Fruit fly (Drosophila melanogaster) whole organism: ENCODE data around the gene CG10628.

ENCODE experiments used
- CG8478 ChIP-seq: fragments of >200 bp; optimal IDR thresholded peaks from 2 replicates; lab custom pipeline; 2018; ENCODE audit warnings: inconsistent platforms
- Dll ChIP-seq: fragments of >200 bp; optimal IDR thresholded peaks from 2 replicates; lab custom pipeline; 2017
- EcR ChIP-seq, 2 experiments: fragments of >200 bp; optimal IDR thresholded peaks; 2 replicates each; lab custom pipeline; 2017; ENCODE audit warnings: missing biosample characterization in 2 of 2, missing genetic modification characterization in 2 of 2, missing genetic modification reagents in 2 of 2
- pan ChIP-seq: fragments of >200 bp; optimal IDR thresholded peaks from 2 replicates; lab custom pipeline; 2017
- psq ChIP-seq: fragments of >200 bp; optimal IDR thresholded peaks from 2 replicates; lab custom pipeline; 2017
- usp ChIP-seq: fragments of >200 bp; optimal IDR thresholded peaks from 2 replicates; lab custom pipeline; 2017; ENCODE audit warnings: missing biosample characterization, missing genetic modification characterization, mixed read lengths

CG10628 gene

DNA sequence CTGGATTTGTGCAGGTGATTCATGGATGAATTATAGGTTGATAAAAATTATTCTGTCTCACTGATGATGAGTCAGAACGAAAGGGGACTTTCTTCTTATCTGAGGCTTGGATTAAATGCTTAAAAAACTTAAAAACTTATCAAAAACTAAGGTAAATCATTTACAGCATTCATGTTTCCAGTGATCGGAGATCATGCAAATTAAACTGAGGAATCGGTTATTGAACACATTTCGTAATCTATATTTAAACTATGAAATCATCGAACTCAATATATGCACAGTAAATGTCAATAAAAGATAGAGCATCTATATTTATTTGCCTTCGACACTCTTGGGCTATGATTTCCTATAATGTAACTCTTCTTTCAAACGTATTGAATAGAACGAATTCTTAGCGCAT is 29.5 kb upstream of the CG10628 start:
- TF ChIP-seq psq (no peak), Dll (lab: Kevin White, UChicago) (no peak), usp (no peak), pan (lab: Kevin White, UChicago) (no peak), CG8478 (lab: Kevin White, UChicago) (no peak)

DNA sequence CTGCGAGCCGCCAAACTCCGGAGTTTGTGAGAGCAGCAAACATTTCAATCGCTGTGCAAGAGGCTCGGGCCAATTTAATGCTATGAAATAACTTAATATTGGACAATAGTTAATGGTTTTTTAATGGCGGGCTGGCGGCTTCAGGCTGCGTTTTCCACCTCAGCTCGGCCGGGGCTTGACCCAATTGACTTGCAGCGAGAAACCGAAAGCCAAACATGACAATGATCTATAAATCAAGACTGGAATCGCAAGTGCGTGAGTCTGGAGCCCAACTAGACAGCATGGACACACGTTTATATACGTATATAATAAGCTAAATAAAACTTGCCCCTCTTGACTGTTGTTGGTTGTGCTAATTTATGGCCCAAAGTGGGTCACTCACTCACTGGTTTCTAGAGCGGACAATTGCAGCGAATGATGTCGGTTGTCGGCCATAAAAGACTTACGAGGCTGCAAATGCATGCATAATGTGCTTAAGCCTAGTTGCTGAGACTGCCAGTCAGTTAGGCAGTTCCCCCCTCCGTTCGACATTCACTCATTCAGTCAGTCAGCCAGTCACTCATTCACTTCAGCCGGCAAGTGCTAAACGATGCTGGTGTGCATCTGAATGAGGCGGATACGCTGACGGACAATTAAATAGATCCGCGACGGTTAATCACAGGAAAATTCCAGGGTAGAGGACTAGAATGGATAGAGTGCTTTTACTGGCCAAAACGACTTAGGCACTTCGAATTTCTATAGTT is 26.6 kb upstream of the CG10628 start:
- TF ChIP-seq CG8478 (lab: Kevin White, UChicago) (no peak), usp (no peak), pan (lab: Kevin White, UChicago) (no peak), Dll (lab: Kevin White, UChicago) (no peak), EcR (GFP tag; optimal IDR thresholded peaks at IDR 0.05; lab: Kevin White, UChicago) (no peak), psq (no peak)

DNA sequence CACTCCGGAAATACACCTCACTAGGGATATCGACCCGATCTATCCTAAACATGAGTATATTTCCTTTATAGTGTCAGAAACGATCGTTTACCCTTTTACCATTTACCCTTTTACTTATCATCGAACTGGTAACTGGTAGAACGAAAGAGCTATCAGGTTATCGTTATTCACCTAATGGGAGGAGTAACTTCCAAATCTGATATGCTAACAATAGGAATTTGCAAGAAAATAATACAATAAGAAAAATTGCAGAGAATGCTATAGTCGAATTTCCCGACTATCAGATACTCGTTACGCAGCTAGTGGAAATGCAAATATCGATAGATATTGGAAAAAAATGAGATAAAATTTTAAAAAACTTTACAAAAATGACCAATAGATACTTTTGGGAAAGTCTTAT is 15.9 kb upstream of the CG10628 start:
- TF ChIP-seq usp (no peak), CG8478 (lab: Kevin White, UChicago) (no peak), EcR (GFP tag; optimal IDR thresholded peaks at IDR 0.05; lab: Kevin White, UChicago) (no peak), pan (lab: Kevin White, UChicago) (no peak), Dll (lab: Kevin White, UChicago) (no peak), psq (no peak)

DNA sequence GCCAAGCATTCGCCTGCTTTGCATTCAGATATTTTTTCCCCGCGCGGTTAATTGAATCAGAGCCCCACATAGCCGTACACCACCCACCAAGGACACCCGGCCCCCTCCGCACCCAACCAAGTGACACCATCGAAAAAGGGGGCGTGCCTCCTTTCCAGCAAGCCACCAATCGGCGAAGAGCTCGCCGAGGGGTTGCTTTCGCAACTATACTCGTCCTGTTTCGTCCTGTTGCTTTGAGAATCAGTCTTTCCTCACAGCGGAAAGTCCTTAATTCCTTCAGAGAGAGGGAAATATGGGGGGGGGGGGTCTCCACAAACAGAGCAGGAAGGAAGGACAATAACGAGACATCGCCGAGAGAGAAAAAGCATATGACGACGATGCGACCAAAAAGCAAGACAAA is 11.3 kb upstream of the CG10628 start:
- TF ChIP-seq psq (no peak), CG8478 (lab: Kevin White, UChicago) (no peak), pan (lab: Kevin White, UChicago) (no peak), EcR (GFP tag; optimal IDR thresholded peaks at IDR 0.05; lab: Kevin White, UChicago) (no peak), usp (no peak), Dll (lab: Kevin White, UChicago) (no peak)

DNA sequence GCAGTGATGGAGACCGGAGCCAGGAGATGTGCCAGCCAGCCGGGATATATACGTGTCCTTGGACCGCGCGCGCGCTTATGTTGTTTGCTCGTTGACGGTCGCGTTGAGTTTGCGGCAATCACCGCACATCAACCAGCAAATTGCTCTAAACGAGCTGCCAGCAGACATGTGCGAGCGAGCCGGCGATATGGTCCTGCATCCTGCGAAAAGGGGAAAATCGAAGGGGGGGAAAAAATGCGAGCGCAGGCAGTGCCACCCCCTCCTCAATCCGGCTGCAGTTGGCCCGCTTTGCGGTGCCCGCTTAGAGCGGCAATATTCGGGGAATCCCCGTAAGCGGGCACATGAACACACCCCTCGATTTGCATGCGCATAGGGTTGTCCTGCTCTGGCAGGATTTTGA is 10.6 kb upstream of the CG10628 start, which contains the start of gene bsh:
Gene bsh (minus strand): TSS at position 101 of the 400 bp plus-strand sequence.
- TF ChIP-seq CG8478 (lab: Kevin White, UChicago) = no peak
- TF ChIP-seq psq = no peak
- TF ChIP-seq EcR (GFP tag; optimal IDR thresholded peaks at IDR 0.05; lab: Kevin White, UChicago) = no peak
- no peak for TF ChIP-seq Dll (lab: Kevin White, UChicago)
- no peak for TF ChIP-seq pan (lab: Kevin White, UChicago)
- no peak for TF ChIP-seq usp

DNA sequence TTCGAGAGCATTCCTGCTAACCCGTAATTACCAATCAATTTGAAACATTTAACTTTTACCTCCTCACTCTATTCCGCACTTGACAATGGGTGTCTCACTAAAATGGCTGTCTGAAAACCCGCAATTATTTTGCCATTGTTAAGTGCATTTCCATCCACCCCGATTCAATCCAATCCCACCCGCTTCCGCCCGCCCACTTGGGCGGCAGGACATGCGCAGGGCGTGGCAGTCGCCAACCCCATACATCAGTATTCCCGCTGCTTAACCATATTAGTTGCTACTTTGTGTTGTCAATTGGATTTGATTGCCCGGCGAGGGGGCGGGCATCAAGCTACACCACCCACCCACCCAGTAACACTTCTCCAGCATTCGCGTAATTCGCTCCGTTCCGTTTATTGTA is 7.0 kb upstream of the CG10628 start:
- TF ChIP-seq usp (no peak), Dll (lab: Kevin White, UChicago) (no peak), psq (no peak), EcR (GFP tag; optimal IDR thresholded peaks at IDR 0.05; lab: Kevin White, UChicago) (no peak), pan (lab: Kevin White, UChicago) (no peak), CG8478 (lab: Kevin White, UChicago) (no peak)

DNA sequence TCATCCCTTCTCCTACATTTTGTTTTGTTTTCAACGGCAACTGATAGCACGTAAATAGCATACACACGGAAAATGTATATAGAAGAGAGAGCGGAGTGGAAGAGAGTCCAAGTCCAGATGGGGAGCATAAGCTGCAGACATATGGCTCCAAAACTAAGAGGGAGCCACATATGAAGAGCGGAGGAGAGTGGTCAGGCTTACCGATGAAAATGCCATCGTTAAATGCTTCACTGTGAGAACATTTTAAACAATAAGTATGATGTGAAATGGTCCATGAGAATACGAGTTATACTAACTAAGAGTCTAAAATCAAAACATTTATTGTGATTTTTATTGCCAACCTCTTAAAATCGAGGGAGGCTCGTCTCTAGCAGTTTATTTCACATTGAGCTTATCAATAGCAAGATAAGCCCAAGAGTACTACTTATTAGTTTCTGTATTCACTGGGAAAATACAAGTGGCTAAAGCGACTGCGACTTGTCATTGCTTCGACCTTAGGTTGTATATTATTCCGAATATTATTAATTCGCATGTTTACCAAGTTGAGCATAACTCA is 6.2 kb upstream of the CG10628 start:
- TF ChIP-seq pan (lab: Kevin White, UChicago) = no peak
- no peak for TF ChIP-seq CG8478 (lab: Kevin White, UChicago)
- TF ChIP-seq psq = no peak
- TF ChIP-seq Dll (lab: Kevin White, UChicago) = no peak
- TF ChIP-seq usp = no peak
- no peak for TF ChIP-seq EcR (GFP tag; optimal IDR thresholded peaks at IDR 0.05; lab: Kevin White, UChicago)

DNA sequence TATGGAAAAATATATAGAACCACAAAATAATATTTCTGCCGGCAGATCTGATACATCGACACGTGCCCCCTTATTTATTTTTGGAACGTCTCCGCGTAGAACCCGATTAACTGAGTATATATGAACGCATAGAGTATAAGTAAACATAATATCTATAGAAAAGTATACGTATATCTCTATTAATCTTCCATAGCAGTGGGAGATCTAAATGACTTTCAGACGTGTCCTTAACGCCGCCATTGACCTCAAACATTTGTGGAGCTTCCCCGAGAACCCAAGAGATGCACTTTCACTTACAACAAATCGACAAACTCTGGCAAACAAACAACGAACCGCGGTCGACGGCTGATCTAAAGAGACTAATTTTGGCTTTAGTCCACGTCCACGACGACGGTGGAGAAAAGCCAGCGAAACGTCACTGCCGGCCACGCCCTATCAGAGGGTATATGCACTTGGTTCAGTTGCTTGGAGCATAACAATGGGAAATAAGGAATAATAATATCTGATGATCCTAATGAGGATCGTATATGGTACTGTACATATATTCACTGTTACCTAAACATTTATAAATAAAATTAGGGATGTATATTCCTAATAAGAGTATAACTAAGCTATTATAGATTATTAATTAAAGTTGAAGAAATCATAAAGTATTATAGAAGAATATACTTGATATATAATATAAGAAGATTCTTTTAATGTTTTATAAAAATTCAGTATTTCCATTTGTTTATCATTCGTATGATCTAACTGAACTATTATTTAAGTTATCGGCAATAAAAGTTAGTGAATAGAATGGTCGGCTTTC is 5.6 kb upstream of the CG10628 start, which contains the start of gene fbp:
Gene fbp (minus strand): TSS at position 364 of the 808 bp plus-strand sequence.
- TF ChIP-seq psq (no peak), CG8478 (lab: Kevin White, UChicago) (no peak)

DNA sequence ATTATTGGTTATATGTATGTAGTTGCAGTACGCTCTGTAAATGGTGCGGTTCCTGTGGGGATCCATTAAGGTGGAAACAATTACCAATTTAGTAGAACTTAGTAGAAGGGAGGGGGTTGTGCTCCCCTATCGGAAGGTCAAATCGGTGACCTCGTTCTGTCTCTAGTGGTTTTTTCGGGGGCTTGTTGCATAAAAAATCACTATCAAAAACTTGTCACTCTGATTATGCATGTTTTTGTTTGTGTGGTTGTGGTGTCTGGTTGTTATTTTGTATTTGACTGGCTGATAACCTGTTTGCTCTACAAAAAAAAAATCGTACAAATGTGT is 5.0 kb upstream of the CG10628 start:
- no peak for TF ChIP-seq psq
- no peak for TF ChIP-seq CG8478 (lab: Kevin White, UChicago)
- TF ChIP-seq EcR (GFP tag; optimal IDR thresholded peaks at IDR 0.05; lab: Kevin White, UChicago) = no peak
- no peak for TF ChIP-seq pan (lab: Kevin White, UChicago)
- TF ChIP-seq Dll (lab: Kevin White, UChicago) = no peak
- TF ChIP-seq usp = no peak

DNA sequence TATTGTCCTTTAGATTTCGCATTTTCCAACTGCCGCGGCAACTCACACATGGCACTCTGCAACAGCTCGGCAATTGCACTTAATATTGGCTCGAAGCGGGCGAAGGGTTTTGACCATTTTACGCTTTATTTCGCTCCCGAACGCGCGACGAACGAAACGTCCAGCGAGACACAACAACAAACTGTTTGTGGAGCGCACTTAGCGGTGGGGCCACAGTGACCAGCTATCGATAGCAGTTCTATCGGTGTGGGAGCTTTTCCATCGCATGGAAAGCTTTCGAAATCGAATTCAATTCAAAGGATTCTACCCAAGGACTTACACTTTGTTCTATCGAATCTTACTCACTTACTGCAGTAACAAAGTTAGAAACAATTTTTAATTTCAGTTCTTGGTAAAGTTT is 1.7 kb downstream of the CG10628 start, which contains the start of gene CG10631:
Gene CG10631 (minus strand): TSS at position 189 of the 400 bp plus-strand sequence.
- TF ChIP-seq pan (lab: Kevin White, UChicago) (no peak), usp (no peak), CG8478 (lab: Kevin White, UChicago) (no peak), EcR (GFP tag; optimal IDR thresholded peaks at IDR 0.05; lab: Kevin White, UChicago) (no peak), psq (no peak), Dll (lab: Kevin White, UChicago) (no peak)

DNA sequence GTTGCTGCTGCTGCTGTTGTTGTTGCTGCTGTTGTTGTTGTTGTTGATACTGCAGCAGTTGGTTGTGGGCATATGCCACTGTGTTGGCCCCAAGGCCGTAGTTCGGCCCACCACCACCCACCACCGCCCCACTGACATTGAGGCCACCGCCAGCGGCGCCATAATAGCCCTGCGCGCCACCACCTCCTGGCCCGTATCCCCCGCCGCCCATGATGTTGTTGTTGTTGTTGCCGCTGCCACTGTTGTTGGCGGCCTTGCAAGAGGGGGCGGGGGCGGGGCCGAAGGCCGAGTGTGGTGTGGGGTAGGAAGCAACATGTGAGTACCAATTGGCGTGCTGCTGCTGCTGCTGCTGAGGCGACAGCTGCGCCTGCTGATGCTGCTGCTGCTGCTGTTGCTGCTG is 2.4 kb downstream of the CG10628 start:
- TF ChIP-seq pan (lab: Kevin White, UChicago) = no peak
- TF ChIP-seq Dll (lab: Kevin White, UChicago) = no peak
- no peak for TF ChIP-seq usp
- TF ChIP-seq CG8478 (lab: Kevin White, UChicago) = no peak
- no peak for TF ChIP-seq EcR (GFP tag; optimal IDR thresholded peaks at IDR 0.05; lab: Kevin White, UChicago)
- no peak for TF ChIP-seq psq

DNA sequence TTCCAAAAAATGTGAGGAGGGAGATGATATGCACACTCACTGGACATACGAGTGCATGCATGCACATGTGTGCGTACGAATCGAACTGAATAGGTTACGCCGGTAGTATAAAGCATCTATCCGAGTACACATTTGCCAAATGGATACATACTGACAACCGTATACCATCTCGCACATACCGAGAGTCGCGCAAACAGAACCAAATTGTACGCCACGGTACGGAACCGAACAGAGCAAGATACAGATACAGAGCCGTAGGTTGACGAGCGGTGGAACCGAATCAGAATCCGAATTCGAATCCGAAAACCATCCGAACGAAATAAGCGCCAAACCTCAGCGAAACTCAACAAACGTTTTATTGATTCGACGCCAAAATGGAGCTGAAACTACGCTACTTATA is 3.4 kb downstream of the CG10628 start:
- TF ChIP-seq psq (no peak), pan (lab: Kevin White, UChicago) (no peak), usp (no peak), CG8478 (lab: Kevin White, UChicago) (no peak), Dll (lab: Kevin White, UChicago) (no peak), EcR (GFP tag; optimal IDR thresholded peaks at IDR 0.05; lab: Kevin White, UChicago) (no peak)
